Fruit fly (Drosophila melanogaster) whole organism, embryonic: ENCODE data around the gene CG13239.

Experiments
- CG11247 ChIP-seq: fragments of 200-800 bp; sonication (Bioruptor generic); IDR thresholded peaks from 2 replicates; pipeline ENCODE4 v1.3.6; 2022; ENCODE audit warnings: missing biosample characterization, missing genetic modification characterization
- CG11696 ChIP-seq: fragments of 200-800 bp; sonication (Bioruptor generic); IDR thresholded peaks from 2 replicates; pipeline ENCODE4 v1.3.6; 2022; ENCODE audit warnings: missing biosample characterization, missing genetic modification characterization
- CG12744 ChIP-seq: fragments of 200-800 bp; sonication (Bioruptor generic); optimal IDR thresholded peaks from 2 replicates; lab custom pipeline; 2016; ENCODE audit warnings: missing biosample characterization, missing genetic modification characterization
- CG14710 ChIP-seq: fragments of 200-800 bp; sonication (Bioruptor generic); optimal IDR thresholded peaks from 3 replicates; lab custom pipeline; 2019; ENCODE audit warnings: missing biosample characterization, mild to moderate bottlenecking, missing genetic modification characterization, moderate library complexity
- CG16813 ChIP-seq: fragments of 200-800 bp; sonication (Bioruptor generic); IDR thresholded peaks from 3 replicates; pipeline ENCODE4 v1.3.6; 2022; ENCODE audit warnings: missing biosample characterization, missing genetic modification characterization; ENCODE audit not compliant: partially characterized antibody
- CG17912 ChIP-seq: fragments of 200-800 bp; sonication (Bioruptor generic); optimal IDR thresholded peaks from 2 replicates; lab custom pipeline; 2018; ENCODE audit warnings: missing biosample characterization, mild to moderate bottlenecking, missing genetic modification characterization
- CG18764 ChIP-seq: fragments of 200-800 bp; sonication (Bioruptor generic); optimal IDR thresholded peaks from 3 replicates; lab custom pipeline; 2016; ENCODE audit warnings: missing biosample characterization, missing genetic modification characterization
- CG2712 ChIP-seq: fragments of 200-800 bp; optimal IDR thresholded peaks from 3 replicates; lab custom pipeline; 2019; ENCODE audit warnings: missing biosample characterization, mild to moderate bottlenecking, missing genetic modification characterization, moderate library complexity
- CG30020 ChIP-seq: fragments of 200-800 bp; optimal IDR thresholded peaks from 2 replicates; lab custom pipeline; 2019; ENCODE audit warnings: missing biosample characterization, mild to moderate bottlenecking, missing genetic modification characterization, moderate library complexity
- CG33557 ChIP-seq: fragments of 200-800 bp; sonication (Bioruptor generic); optimal IDR thresholded peaks from 2 replicates; lab custom pipeline; 2019; ENCODE audit warnings: missing biosample characterization, mild to moderate bottlenecking, missing genetic modification characterization, moderate library complexity
- CG42726 ChIP-seq: fragments of 200-800 bp; sonication (Bioruptor generic); IDR thresholded peaks from 2 replicates; pipeline ENCODE4 v1.3.6; 2022; ENCODE audit warnings: missing biosample characterization, missing genetic modification characterization; ENCODE audit not compliant: partially characterized antibody
- CG4328 ChIP-seq: fragments of 200-800 bp; sonication (Bioruptor generic); optimal IDR thresholded peaks from 3 replicates; lab custom pipeline; 2017; ENCODE audit warnings: missing biosample characterization, missing genetic modification reagents, missing genetic modification characterization
- CG4820 ChIP-seq: fragments of 200-800 bp; sonication (Bioruptor generic); optimal IDR thresholded peaks from 3 replicates; lab custom pipeline; 2016; ENCODE audit warnings: missing biosample characterization, missing genetic modification characterization
- CG4854 ChIP-seq: fragments of 200-800 bp; sonication (Bioruptor generic); optimal IDR thresholded peaks from 2 replicates; lab custom pipeline; 2016; ENCODE audit warnings: missing biosample characterization, missing genetic modification characterization, inconsistent platforms
- CG5953 ChIP-seq: fragments of 200-800 bp; sonication (Bioruptor generic); IDR thresholded peaks from 2 replicates; pipeline ENCODE4 v1.3.6; 2022; ENCODE audit warnings: missing biosample characterization, missing genetic modification characterization
- CG6791 ChIP-seq: fragments of 200-800 bp; sonication (Bioruptor generic); IDR thresholded peaks from 3 replicates; pipeline ENCODE4 v1.3.6; 2022; ENCODE audit warnings: missing biosample characterization, missing genetic modification characterization; ENCODE audit not compliant: partially characterized antibody
- CG7372 ChIP-seq: fragments of 200-800 bp; sonication (Bioruptor generic); IDR thresholded peaks from 2 replicates; pipeline ENCODE4 v1.3.6; 2022; ENCODE audit warnings: missing biosample characterization, missing genetic modification characterization
- CG9727 ChIP-seq: fragments of 200-800 bp; sonication (Bioruptor generic); optimal IDR thresholded peaks from 3 replicates; lab custom pipeline; 2017; ENCODE audit warnings: missing biosample characterization, mild to moderate bottlenecking, missing genetic modification characterization
- CG9932 ChIP-seq: fragments of 200-800 bp; sonication (Bioruptor generic); IDR thresholded peaks from 2 replicates; pipeline ENCODE4 v1.3.6; 2022; ENCODE audit warnings: missing biosample characterization, missing genetic modification characterization
- Dbx ChIP-seq: fragments of 200-800 bp; sonication (Bioruptor generic); IDR thresholded peaks from 3 replicates; pipeline ENCODE4 v1.3.6; 2022; ENCODE audit warnings: missing biosample characterization, missing genetic modification characterization
- Dll ChIP-seq: fragments of 200-800 bp; sonication (Bioruptor generic); IDR thresholded peaks from 4 replicates; pipeline ENCODE4 v1.3.6; 2022; ENCODE audit warnings: missing biosample characterization, missing genetic modification characterization; ENCODE audit not compliant: partially characterized antibody
- Fer1 ChIP-seq: fragments of 200-800 bp; sonication (Bioruptor generic); optimal IDR thresholded peaks from 2 replicates; lab custom pipeline; 2017; ENCODE audit warnings: missing biosample characterization, mild to moderate bottlenecking, missing genetic modification characterization
- Fer3 ChIP-seq: fragments of 200-800 bp; sonication (Bioruptor generic); optimal IDR thresholded peaks from 2 replicates; lab custom pipeline; 2018; ENCODE audit warnings: missing biosample characterization, mild to moderate bottlenecking, missing genetic modification characterization, moderate library complexity
- GATAe ChIP-seq: fragments of 200-800 bp; sonication (Bioruptor generic); conservative IDR thresholded peaks from 2 replicates; pipeline ENCODE4 v1.3.6; 2022; ENCODE audit warnings: missing biosample characterization, missing genetic modification characterization
- HHEX ChIP-seq: fragments of 200-800 bp; sonication (Bioruptor generic); optimal IDR thresholded peaks from 3 replicates; lab custom pipeline; 2017; ENCODE audit warnings: missing biosample characterization, mild to moderate bottlenecking, missing genetic modification characterization, missing genetic modification reagents
- Hmr ChIP-seq: fragments of 200-800 bp; sonication (Bioruptor generic); optimal IDR thresholded peaks from 3 replicates; lab custom pipeline; 2017; ENCODE audit warnings: mild to moderate bottlenecking, missing biosample characterization, missing genetic modification reagents, missing genetic modification characterization
- Max ChIP-seq: fragments of 200-800 bp; sonication (Bioruptor generic); optimal IDR thresholded peaks from 2 replicates; lab custom pipeline; 2016; ENCODE audit warnings: missing biosample characterization, mild to moderate bottlenecking, missing genetic modification characterization
- Oli ChIP-seq: fragments of 200-800 bp; sonication (Bioruptor generic); optimal IDR thresholded peaks from 2 replicates; lab custom pipeline; 2018; ENCODE audit warnings: missing biosample characterization, mild to moderate bottlenecking, missing genetic modification characterization, moderate library complexity
- Optix ChIP-seq: fragments of 200-800 bp; sonication (Bioruptor generic); IDR thresholded peaks from 3 replicates; pipeline ENCODE4 v1.3.6; 2022; ENCODE audit warnings: missing biosample characterization, missing genetic modification characterization
- Side ChIP-seq: fragments of 200-800 bp; sonication (Bioruptor generic); optimal IDR thresholded peaks from 2 replicates; lab custom pipeline; 2016; ENCODE audit warnings: missing biosample characterization, missing genetic modification characterization
- Tbp ChIP-seq: fragments of >200 bp; optimal IDR thresholded peaks from 2 replicates; lab custom pipeline; 2018; ENCODE audit warnings: missing biosample characterization, missing genetic modification characterization
- Usf ChIP-seq: fragments of 200-800 bp; sonication (Bioruptor generic); optimal IDR thresholded peaks from 2 replicates; lab custom pipeline; 2017; ENCODE audit warnings: missing genotype, missing biosample characterization, missing genetic modification characterization
- ap ChIP-seq: fragments of 200-800 bp; sonication (Bioruptor generic); IDR thresholded peaks from 2 replicates; pipeline ENCODE4 v1.3.6; 2022; ENCODE audit warnings: missing biosample characterization, missing genetic modification characterization
- bowl ChIP-seq: fragments of 200-800 bp; sonication (Bioruptor generic); IDR thresholded peaks from 2 replicates; pipeline ENCODE4 v1.3.6; 2022; ENCODE audit warnings: missing biosample characterization, missing genetic modification characterization
- dpn ChIP-seq, 2 experiments: fragments of 200-800 bp; sonication (Bioruptor generic); optimal IDR thresholded peaks; 3 replicates each; lab custom pipeline; 2016; ENCODE audit warnings: missing biosample characterization in 2 of 2, missing genetic modification characterization in 2 of 2
- ewg ChIP-seq: fragments of 200-800 bp; sonication (Bioruptor generic); optimal IDR thresholded peaks from 3 replicates; lab custom pipeline; 2017; ENCODE audit warnings: mild to moderate bottlenecking, missing biosample characterization, missing genetic modification reagents, missing genetic modification characterization
- grn ChIP-seq: fragments of 200-800 bp; sonication (Bioruptor generic); optimal IDR thresholded peaks from 3 replicates; lab custom pipeline; 2017; ENCODE audit warnings: missing biosample characterization, missing genetic modification characterization
- insv ChIP-seq, 2 experiments: fragments of 200-800 bp; sonication (Bioruptor generic); optimal IDR thresholded peaks; 3 replicates each; lab custom pipeline; 2016 to 2018; ENCODE audit warnings: missing biosample characterization in 2 of 2, missing genetic modification characterization in 2 of 2
- jigr1 ChIP-seq: fragments of 200-800 bp; sonication (Bioruptor generic); IDR thresholded peaks from 3 replicates; pipeline ENCODE4 v1.3.6; 2022; ENCODE audit warnings: missing biosample characterization, missing genetic modification characterization
- lola ChIP-seq, 3 experiments: fragments of >200 bp in 2 of 3; fragments of 200-800 bp in 1 of 3; sonication (Bioruptor generic) in 1 of 3; optimal IDR thresholded peaks; 2 replicates each; lab custom pipeline; 2017 to 2019; ENCODE audit warnings: missing biosample characterization in 3 of 3, missing genetic modification characterization in 3 of 3, mild to moderate bottlenecking in 1 of 3, moderate library complexity in 1 of 3
- maf-S ChIP-seq: fragments of 200-800 bp; sonication (Bioruptor generic); optimal IDR thresholded peaks from 2 replicates; lab custom pipeline; 2016; ENCODE audit warnings: missing biosample characterization, missing genetic modification characterization
- mam ChIP-seq: fragments of 200-800 bp; sonication (Bioruptor generic); optimal IDR thresholded peaks from 3 replicates; lab custom pipeline; 2016; ENCODE audit warnings: missing biosample characterization, missing genetic modification characterization
- org-1 ChIP-seq: fragments of 200-800 bp; sonication (Bioruptor generic); optimal IDR thresholded peaks from 2 replicates; lab custom pipeline; 2017; ENCODE audit warnings: missing biosample characterization, missing genetic modification characterization
- pb ChIP-seq: fragments of 200-800 bp; sonication (Bioruptor generic); optimal IDR thresholded peaks from 3 replicates; lab custom pipeline; 2016; ENCODE audit warnings: missing biosample characterization, missing genetic modification characterization
- phol ChIP-seq: fragments of 200-800 bp; sonication (Bioruptor generic); optimal IDR thresholded peaks from 3 replicates; lab custom pipeline; 2018; ENCODE audit warnings: missing biosample characterization, mild to moderate bottlenecking, missing genetic modification characterization, moderate library complexity
- pros ChIP-seq: fragments of 200-800 bp; sonication (Bioruptor generic); optimal IDR thresholded peaks from 3 replicates; lab custom pipeline; 2019; ENCODE audit warnings: missing biosample characterization, mild to moderate bottlenecking, missing genetic modification characterization, moderate library complexity
- ranshi ChIP-seq: fragments of 200-800 bp; sonication (Bioruptor generic); IDR thresholded peaks from 2 replicates; pipeline ENCODE4 v1.3.6; 2022; ENCODE audit warnings: missing biosample characterization, missing genetic modification characterization
- sisA ChIP-seq: fragments of 200-800 bp; sonication (Bioruptor generic); IDR thresholded peaks from 2 replicates; pipeline ENCODE4 v1.3.6; 2022; ENCODE audit warnings: missing biosample characterization, missing genetic modification characterization
- slou ChIP-seq: fragments of 200-800 bp; sonication (Bioruptor generic); optimal IDR thresholded peaks from 3 replicates; lab custom pipeline; 2016; ENCODE audit warnings: missing biosample characterization, missing genetic modification characterization
- sob ChIP-seq: fragments of 200-800 bp; sonication (Bioruptor generic); IDR thresholded peaks from 2 replicates; pipeline ENCODE4 v1.3.6; 2022; ENCODE audit warnings: missing biosample characterization, missing genetic modification characterization
- tio ChIP-seq: fragments of 200-800 bp; sonication (Bioruptor generic); optimal IDR thresholded peaks from 2 replicates; lab custom pipeline; 2017; ENCODE audit warnings: missing biosample characterization, missing genetic modification characterization, inconsistent platforms

Gene CG13239

dm6 chr3L:22868070-22868469 lies 7.5 kb downstream of the CG13239 start, which contains the start of gene EMC4 (continued):
- TF ChIP-seq Max (GFP tag; lab: Kevin White, UChicago) (peak; percentile 6), Usf (GFP tag; lab: Kevin White, UChicago) (no peak), Side (GFP tag; lab: Kevin White, UChicago) (peak; percentile 45), CG4854 (GFP tag; lab: Kevin White, UChicago) (peak; percentile 53), slou (GFP tag; lab: Kevin White, UChicago) (no peak), CG9727 (GFP tag; lab: Kevin White, UChicago) (no peak), org-1 (GFP tag; lab: Kevin White, UChicago) (no peak), GATAe (GFP tag; lab: Robert Waterston, UW) (no peak), maf-S (peak; percentile 28), CG42726 (GFP tag; lab: Robert Waterston, UW) (peak; percentile 44; the same call in 1 of the 2 replicates), CG4820 (GFP tag; lab: Kevin White, UChicago) (no peak), CG14710 (tag; lab: Kevin White, UChicago) (peak; percentile 61), CG30020 (tag; lab: Kevin White, UChicago) (peak; percentile 32), CG4328 (GFP tag; lab: Kevin White, UChicago) (no peak), mam (GFP tag; lab: Kevin White, UChicago) (peak; percentile 70), grn (GFP tag; lab: Kevin White, UChicago) (no peak), ewg (GFP tag; lab: Kevin White, UChicago) (peak; percentile 20), CG5953 (GFP tag; lab: Robert Waterston, UW) (no peak), jigr1 (GFP tag; lab: Robert Waterston, UW) (no peak), dpn (GFP tag; optimal IDR thresholded peaks at IDR 0.05; lab: Kevin White, UChicago) (peak; percentile 53 to 62), Tbp (GFP tag; lab: Kevin White, UChicago) (no peak), Dbx (GFP tag; lab: Robert Waterston, UW) (peak; percentile 71; the same call in 2 of the 3 replicates), CG6791 (GFP tag; lab: Robert Waterston, UW) (peak; percentile 79), Oli (tag; lab: Kevin White, UChicago) (no peak), CG17912 (no peak), CG7372 (GFP tag; lab: Robert Waterston, UW) (no peak), Dll (GFP tag; lab: Robert Waterston, UW) (peak; percentile 76), tio (GFP tag; lab: Kevin White, UChicago) (no peak), ranshi (GFP tag; lab: Robert Waterston, UW) (peak; percentile 23; the same call in 1 of the 2 replicates), HHEX (GFP tag; lab: Kevin White, UChicago) (peak; percentile 7), Optix (GFP tag; lab: Robert Waterston, UW) (no peak), CG11696 (GFP tag; lab: Robert Waterston, UW) (no peak), Fer1 (GFP tag; lab: Kevin White, UChicago) (peak; percentile 72), ap (GFP tag; lab: Robert Waterston, UW) (no peak), CG11247 (GFP tag; lab: Robert Waterston, UW) (peak; percentile 15; the same call in 1 of the 2 replicates), lola (GFP tag; optimal IDR thresholded peaks at IDR 0.05; lab: Kevin White, UChicago) (no peak), Hmr (peak; percentile 29), bowl (GFP tag; lab: Robert Waterston, UW) (no peak), CG2712 (tag; lab: Kevin White, UChicago) (peak; percentile 36), insv (GFP tag; optimal IDR thresholded peaks at IDR 0.05; lab: Kevin White, UChicago) (no peak), pb (no peak), CG16813 (peak; percentile 69; the same call in 2 of the 3 replicates), Fer3 (tag; lab: Kevin White, UChicago) (peak; percentile 51), CG18764 (GFP tag; lab: Kevin White, UChicago) (peak; percentile 30), pros (GFP tag; lab: Kevin White, UChicago) (no peak), CG33557 (no peak), CG9932 (GFP tag; lab: Robert Waterston, UW) (peak; percentile 73), sob (GFP tag; lab: Robert Waterston, UW) (peak; percentile 84), CG12744 (GFP tag; lab: Kevin White, UChicago) (peak; percentile 38), sisA (GFP tag; lab: Robert Waterston, UW) (no peak), phol (tag; lab: Kevin White, UChicago) (peak; percentile 87)
